Worm (Caenorhabditis elegans) whole organism, early embryonic: ENCODE results near the gene fbxa-188.

Source experiments
- B0310.2 ChIP-seq: sonication (generic microtip); optimal IDR thresholded peaks from 2 replicates; lab custom pipeline; 2016; ENCODE audit warnings: mild to moderate bottlenecking, missing genetic modification characterization, missing compliant biosample characterization
- F13C5.2 ChIP-seq: sonication (generic microtip); optimal IDR thresholded peaks from 2 replicates; lab custom pipeline; 2017; ENCODE audit warnings: mild to moderate bottlenecking, missing genetic modification characterization, inconsistent platforms, missing compliant biosample characterization
- aly-1 ChIP-seq: sonication (generic microtip); optimal IDR thresholded peaks from 2 replicates; lab custom pipeline; 2016; ENCODE audit warnings: missing genetic modification characterization, missing compliant biosample characterization
- ama-1 ChIP-seq: fragments of 150-350 bp; optimal IDR thresholded peaks from 2 replicates; lab custom pipeline; 2014
- ceh-13 ChIP-seq: fragments of 200-800 bp; sonication (Bioruptor generic); optimal IDR thresholded peaks from 2 replicates; lab custom pipeline; 2018; ENCODE audit warnings: mild to moderate bottlenecking, missing genetic modification characterization, missing compliant biosample characterization
- ceh-36 ChIP-seq: sonication (generic microtip); optimal IDR thresholded peaks from 2 replicates; lab custom pipeline; 2016; ENCODE audit warnings: missing genetic modification characterization, inconsistent platforms, missing compliant biosample characterization
- ets-7 ChIP-seq: sonication (generic microtip); optimal IDR thresholded peaks from 2 replicates; lab custom pipeline; 2016; ENCODE audit warnings: missing genotype, missing genetic modification characterization, missing compliant biosample characterization
- flt-1 ChIP-seq: fragments of 200-800 bp; sonication (Bioruptor generic); IDR thresholded peaks from 2 replicates; pipeline ENCODE4 v1.3.6; 2022; ENCODE audit warnings: missing genetic modification characterization, missing compliant biosample characterization
- hmbx-1 ChIP-seq: sonication (generic microtip); optimal IDR thresholded peaks from 2 replicates; lab custom pipeline; 2016; ENCODE audit warnings: mild to moderate bottlenecking, missing genetic modification characterization, missing compliant biosample characterization
- hmg-4 ChIP-seq: fragments of 200-800 bp; sonication (Bioruptor generic); optimal IDR thresholded peaks from 2 replicates; lab custom pipeline; 2018; ENCODE audit warnings: mild to moderate bottlenecking, missing genetic modification characterization, missing compliant biosample characterization
- hnd-1 ChIP-seq: sonication (generic microtip); optimal IDR thresholded peaks from 2 replicates; lab custom pipeline; 2016; ENCODE audit warnings: missing genetic modification characterization, missing compliant biosample characterization
- pes-1 ChIP-seq: fragments of 200-800 bp; sonication (Bioruptor generic); IDR thresholded peaks from 2 replicates; pipeline ENCODE4 v1.3.6; 2022; ENCODE audit warnings: missing genetic modification reagents, missing genetic modification characterization, missing compliant biosample characterization
- scrt-1 ChIP-seq: fragments of 200-800 bp; sonication (Bioruptor generic); IDR thresholded peaks from 2 replicates; pipeline ENCODE4 v1.3.6; 2022; ENCODE audit warnings: missing genetic modification characterization, missing compliant biosample characterization
- sea-1 ChIP-seq: fragments of 200-800 bp; sonication (Bioruptor generic); conservative IDR thresholded peaks from 2 replicates; pipeline ENCODE4 v1.3.6; 2022; ENCODE audit warnings: missing genetic modification characterization, missing compliant biosample characterization
- tbx-11 ChIP-seq: fragments of 200-800 bp; sonication (Bioruptor generic); IDR thresholded peaks from 2 replicates; pipeline ENCODE4 v1.3.6; 2022; ENCODE audit warnings: missing genetic modification characterization, missing compliant biosample characterization
- tbx-37 ChIP-seq: fragments of 200-800 bp; sonication (Bioruptor generic); conservative IDR thresholded peaks from 2 replicates; pipeline ENCODE4 v1.3.6; 2022; ENCODE audit warnings: missing genetic modification reagents, missing genetic modification characterization, missing compliant biosample characterization
- tra-4 ChIP-seq: sonication (generic microtip); optimal IDR thresholded peaks from 2 replicates; lab custom pipeline; 2017; ENCODE audit warnings: missing genetic modification characterization, missing compliant biosample characterization

fbxa-188 gene

ce11 chrV:17344876-17345275, at the start of gene fbxa-188, which contains the start of gene fbxa-189:
TSS of gene fbxa-188 (minus strand) at chrV:17344926.
TSS of gene fbxa-189 (plus strand) at chrV:17345214.
- TF ChIP-seq ets-7 (tag; lab: Kevin White, UChicago) (no peak), hnd-1 (tag; lab: Kevin White, UChicago) (no peak)

- TF ChIP-seq ama-1 (lab: Kevin White, UChicago) (no peak), hmg-4 (no peak), ets-7 (tag; lab: Kevin White, UChicago) (no peak), sea-1 (GFP tag; lab: Robert Waterston, UW) (no peak), tbx-11 (GFP tag; lab: Robert Waterston, UW) (no peak), ceh-13 (no peak), ceh-36 (no peak), aly-1 (tag; lab: Kevin White, UChicago) (no peak), tbx-37 (GFP tag; lab: Robert Waterston, UW) (no peak), tra-4 (no peak), flt-1 (GFP tag; lab: Robert Waterston, UW) (no peak), F13C5.2 (tag; lab: Kevin White, UChicago) (no peak), B0310.2 (tag; lab: Kevin White, UChicago) (no peak), hmbx-1 (no peak), scrt-1 (GFP tag; lab: Robert Waterston, UW) (no peak), hnd-1 (tag; lab: Kevin White, UChicago) (no peak)
Measured at ce11 chrV:17379932-17380331, 35.2 kb upstream of the fbxa-188 start, which contains the start of gene Y20C6A.4. TSS of gene Y20C6A.4 (plus strand) at chrV:17380232.

- TF ChIP-seq pes-1 (GFP tag; lab: Robert Waterston, UW) = no peak
- TF ChIP-seq hnd-1 (tag; lab: Kevin White, UChicago) = no peak
- TF ChIP-seq F13C5.2 (tag; lab: Kevin White, UChicago) = no peak
- no peak for TF ChIP-seq tbx-37 (GFP tag; lab: Robert Waterston, UW)
- no peak for TF ChIP-seq scrt-1 (GFP tag; lab: Robert Waterston, UW)
- no peak for TF ChIP-seq ets-7 (tag; lab: Kevin White, UChicago)
- TF ChIP-seq tra-4 = no peak
- no peak for TF ChIP-seq aly-1 (tag; lab: Kevin White, UChicago)
- TF ChIP-seq ceh-13 = no peak
- TF ChIP-seq ceh-36 = no peak
- no peak for TF ChIP-seq hmbx-1
- TF ChIP-seq sea-1 (GFP tag; lab: Robert Waterston, UW) = no peak
- no peak for TF ChIP-seq flt-1 (GFP tag; lab: Robert Waterston, UW)
- no peak for TF ChIP-seq B0310.2 (tag; lab: Kevin White, UChicago)
- TF ChIP-seq ama-1 (lab: Kevin White, UChicago) = no peak
- no peak for TF ChIP-seq hmg-4
- TF ChIP-seq tbx-11 (GFP tag; lab: Robert Waterston, UW) = no peak
Measured at ce11 chrV:17377140-17377539, 32.4 kb upstream of the fbxa-188 start, which contains the start of gene fbxb-7. TSS of gene fbxb-7 (plus strand) at chrV:17377406.

ce11 chrV:17376639-17377038, 31.9 kb upstream of the fbxa-188 start, which contains the start of gene Y20C6A.1:
TSS of gene Y20C6A.1 (minus strand) at chrV:17376745.
- no peak for TF ChIP-seq sea-1 (GFP tag; lab: Robert Waterston, UW)
- TF ChIP-seq aly-1 (tag; lab: Kevin White, UChicago) = no peak
- no peak for TF ChIP-seq hmbx-1
- no peak for TF ChIP-seq scrt-1 (GFP tag; lab: Robert Waterston, UW)
- no peak for TF ChIP-seq pes-1 (GFP tag; lab: Robert Waterston, UW)
- no peak for TF ChIP-seq tra-4
- no peak for TF ChIP-seq hnd-1 (tag; lab: Kevin White, UChicago)
- TF ChIP-seq ceh-36 = no peak
- no peak for TF ChIP-seq tbx-11 (GFP tag; lab: Robert Waterston, UW)
- no peak for TF ChIP-seq ceh-13

ce11 chrV:17352827-17353373, 8.2 kb upstream of the fbxa-188 start, which contains the start of the genes fbxa-134 and F47H4.2:
TSS of gene fbxa-134 (minus strand) at chrV:17352870.
TSS of gene F47H4.2 (plus strand) at chrV:17353323.
- TF ChIP-seq aly-1 (tag; lab: Kevin White, UChicago) (no peak), tbx-11 (GFP tag; lab: Robert Waterston, UW) (no peak), ama-1 (lab: Kevin White, UChicago) (no peak), F13C5.2 (tag; lab: Kevin White, UChicago) (no peak), scrt-1 (GFP tag; lab: Robert Waterston, UW) (no peak), ets-7 (tag; lab: Kevin White, UChicago) (no peak), ceh-36 (no peak), ceh-13 (no peak), flt-1 (GFP tag; lab: Robert Waterston, UW) (no peak), hmg-4 (no peak), tbx-37 (GFP tag; lab: Robert Waterston, UW) (no peak)

ce11 chrV:17350093-17350492, 5.4 kb upstream of the fbxa-188 start, which contains the start of gene lsy-27:
TSS of gene lsy-27 (minus strand) at chrV:17350193.
- TF ChIP-seq tra-4 = no peak
- TF ChIP-seq hmg-4 = no peak
- TF ChIP-seq aly-1 (tag; lab: Kevin White, UChicago) = no peak
- no peak for TF ChIP-seq tbx-11 (GFP tag; lab: Robert Waterston, UW)
- no peak for TF ChIP-seq tbx-37 (GFP tag; lab: Robert Waterston, UW)
- TF ChIP-seq hnd-1 (tag; lab: Kevin White, UChicago) = no peak
- TF ChIP-seq ceh-13 = no peak
- no peak for TF ChIP-seq sea-1 (GFP tag; lab: Robert Waterston, UW)
- TF ChIP-seq ama-1 (lab: Kevin White, UChicago) = no peak
- no peak for TF ChIP-seq hmbx-1
- TF ChIP-seq ceh-36 = no peak
- no peak for TF ChIP-seq flt-1 (GFP tag; lab: Robert Waterston, UW)
- no peak for TF ChIP-seq pes-1 (GFP tag; lab: Robert Waterston, UW)
- no peak for TF ChIP-seq B0310.2 (tag; lab: Kevin White, UChicago)
- TF ChIP-seq scrt-1 (GFP tag; lab: Robert Waterston, UW) = no peak
- no peak for TF ChIP-seq ets-7 (tag; lab: Kevin White, UChicago)

ce11 chrV:17347602-17348001, 2.9 kb upstream of the fbxa-188 start, which contains the start of gene skr-5:
TSS of gene skr-5 (plus strand) at chrV:17347902.
- no peak for TF ChIP-seq hnd-1 (tag; lab: Kevin White, UChicago)
- TF ChIP-seq tbx-11 (GFP tag; lab: Robert Waterston, UW) = no peak
- TF ChIP-seq ama-1 (lab: Kevin White, UChicago) = no peak
- no peak for TF ChIP-seq scrt-1 (GFP tag; lab: Robert Waterston, UW)
- no peak for TF ChIP-seq flt-1 (GFP tag; lab: Robert Waterston, UW)
- TF ChIP-seq tbx-37 (GFP tag; lab: Robert Waterston, UW) = no peak
- TF ChIP-seq ceh-13 = no peak
- TF ChIP-seq aly-1 (tag; lab: Kevin White, UChicago) = no peak
- TF ChIP-seq sea-1 (GFP tag; lab: Robert Waterston, UW) = no peak
- TF ChIP-seq tra-4 = no peak
- TF ChIP-seq ceh-36 = no peak
